Fruit fly (Drosophila melanogaster): ENCODE results near the gene CG9886.

DNA sequence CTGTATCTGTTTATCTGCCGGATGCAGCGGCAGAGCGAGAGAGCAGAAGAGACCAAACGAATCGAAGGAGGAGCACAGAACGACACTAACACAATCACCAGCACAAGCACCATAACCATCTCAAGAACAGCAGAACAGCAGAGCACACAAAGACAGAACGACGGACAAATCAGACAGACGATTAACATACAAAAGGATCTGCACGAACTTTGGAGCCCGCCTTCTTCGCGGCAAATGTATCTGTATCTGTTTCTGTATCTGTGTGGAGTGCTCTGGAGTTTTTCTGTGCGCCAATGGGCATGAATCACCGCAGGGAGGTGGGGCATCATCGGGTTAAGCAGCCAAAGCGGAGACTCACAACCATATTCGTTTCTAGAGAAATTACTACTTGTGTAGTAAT lies 27.9 kb downstream of the CG9886 start:
- TF ChIP-seq Clk (GFP tag; optimal IDR thresholded peaks at IDR 0.05) (no peak), CG33017 (tag; optimal IDR thresholded peaks at IDR 0.05) (no peak), toe (GFP tag; optimal IDR thresholded peaks at IDR 0.05) (no peak), Mnt (GFP tag; optimal IDR thresholded peaks at IDR 0.05) (no peak), CG5204 (GFP tag; optimal IDR thresholded peaks at IDR 0.05) (no peak), CG12768 (GFP tag; optimal IDR thresholded peaks at IDR 0.05) (no peak), CG14711 (tag; optimal IDR thresholded peaks at IDR 0.05) (no peak), Hr96 (GFP tag; optimal IDR thresholded peaks at IDR 0.05) (no peak)

Data from whole organism, adult.